Fruit fly (Drosophila melanogaster): Measurements from ENCODE around the gene CG18417.
A peak's percentile ranks its signal among the peaks of the same experiment; 100 is the strongest.

Gene CG18417

dm6 chr3L:7359827-7360323 lies 40.0 kb upstream of the CG18417 start, which contains the start of gene pst (continued):
- peak; percentile 11 for TF ChIP-seq HmgZ (tag; optimal IDR thresholded peaks at IDR 0.05)
- TF ChIP-seq Elba2 (GFP tag; optimal IDR thresholded peaks at IDR 0.05) = no peak
- no peak for TF ChIP-seq CG8089 (GFP tag; optimal IDR thresholded peaks at IDR 0.05)
- TF ChIP-seq Tbp (GFP tag; optimal IDR thresholded peaks at IDR 0.05) = no peak
- no peak for TF ChIP-seq Dll (GFP tag; IDR thresholded peaks at IDR 0.05; ENCODE audit: partially characterized antibody)
- no peak for TF ChIP-seq btn (GFP tag; optimal IDR thresholded peaks at IDR 0.05)
- TF ChIP-seq trh (GFP tag; optimal IDR thresholded peaks at IDR 0.05) = no peak
- TF ChIP-seq CG1792 (GFP tag; optimal IDR thresholded peaks at IDR 0.05) = no peak
- TF ChIP-seq CG11456 (GFP tag; IDR thresholded peaks at IDR 0.05) = peak; percentile 60; the same call in 1 of the 3 replicates
- TF ChIP-seq Scr (GFP tag; IDR thresholded peaks at IDR 0.05; ENCODE audit: partially characterized antibody) = no peak
- no peak; the same call in 2 of the 3 replicates for TF ChIP-seq so (GFP tag; IDR thresholded peaks at IDR 0.05)
- TF ChIP-seq YL-1 (GFP tag; optimal IDR thresholded peaks at IDR 0.05) = no peak
- 0 out of 3 replicates have a peak, but pooled peaks have one; percentile 29 for TF ChIP-seq CG11695 (GFP tag; IDR thresholded peaks at IDR 0.05)
- no peak for TF ChIP-seq ro (GFP tag; IDR thresholded peaks at IDR 0.05)
- no peak for TF ChIP-seq sqz (GFP tag; optimal IDR thresholded peaks at IDR 0.05)
- no peak for TF ChIP-seq Oaz (GFP tag; IDR thresholded peaks at IDR 0.05)
- no peak for TF ChIP-seq CG18262 (tag; optimal IDR thresholded peaks at IDR 0.05)
- no peak for TF ChIP-seq CG2129 (GFP tag; IDR thresholded peaks at IDR 0.05; ENCODE audit: partially characterized antibody)
- TF ChIP-seq ftz-f1 (GFP tag; optimal IDR thresholded peaks at IDR 0.05) = no peak
- no peak for TF ChIP-seq CG8359 (GFP tag; optimal IDR thresholded peaks at IDR 0.05; ENCODE audit: borderline replicate concordance)
- TF ChIP-seq klu (GFP tag; IDR thresholded peaks at IDR 0.05) = no peak
- no peak for TF ChIP-seq tio (GFP tag; optimal IDR thresholded peaks at IDR 0.05)
- no peak for TF ChIP-seq BEAF-32 (GFP tag; optimal IDR thresholded peaks at IDR 0.05)
- no peak for TF ChIP-seq gcm2 (GFP tag; optimal IDR thresholded peaks at IDR 0.05)
- TF ChIP-seq CG1602 (GFP tag; optimal IDR thresholded peaks at IDR 0.05) = no peak
- TF ChIP-seq sc (optimal IDR thresholded peaks at IDR 0.05) = no peak
- no peak for TF ChIP-seq sc (GFP tag; optimal IDR thresholded peaks at IDR 0.05)
- TF ChIP-seq pum (GFP tag; optimal IDR thresholded peaks at IDR 0.05) = no peak
- TF ChIP-seq Ssrp (tag; optimal IDR thresholded peaks at IDR 0.05) = no peak
- TF ChIP-seq CG18476 (GFP tag; optimal IDR thresholded peaks at IDR 0.05) = no peak
- peak; percentile 21 for TF ChIP-seq Asciz (GFP tag; optimal IDR thresholded peaks at IDR 0.05)
- peak; percentile 17 for TF ChIP-seq MTF-1 (GFP tag; optimal IDR thresholded peaks at IDR 0.05; ENCODE audit: borderline replicate concordance)
- peak; percentile 67 for TF ChIP-seq CoRest (tag; optimal IDR thresholded peaks at IDR 0.05)
- no peak for TF ChIP-seq pzg (GFP tag; optimal IDR thresholded peaks at IDR 0.05)
- no peak for TF ChIP-seq BtbVII (GFP tag; optimal IDR thresholded peaks at IDR 0.05)
- no peak for TF ChIP-seq Doc2 (GFP tag; IDR thresholded peaks at IDR 0.05)
- TF ChIP-seq CG11723 (GFP tag; optimal IDR thresholded peaks at IDR 0.05) = no peak
- TF ChIP-seq Bteb2 (GFP tag; optimal IDR thresholded peaks at IDR 0.05) = no peak
- TF ChIP-seq fu2 (GFP tag; optimal IDR thresholded peaks at IDR 0.05) = no peak
- no peak for TF ChIP-seq CG9437 (GFP tag; optimal IDR thresholded peaks at IDR 0.05)
- TF ChIP-seq tll (GFP tag; optimal IDR thresholded peaks at IDR 0.05) = no peak
- TF ChIP-seq Dad (GFP tag; optimal IDR thresholded peaks at IDR 0.05) = no peak
- TF ChIP-seq CG32772 (GFP tag; IDR thresholded peaks at IDR 0.05) = no peak
- TF ChIP-seq CG31224 (GFP tag; IDR thresholded peaks at IDR 0.05) = no peak
- TF ChIP-seq kah (GFP tag; optimal IDR thresholded peaks at IDR 0.05) = no peak
- no peak for TF ChIP-seq hth (optimal IDR thresholded peaks at IDR 0.05)
- TF ChIP-seq Hmr (GFP tag; optimal IDR thresholded peaks at IDR 0.05) = peak; percentile 60
- TF ChIP-seq ham (GFP tag; IDR thresholded peaks at IDR 0.05) = no peak
- no peak for TF ChIP-seq Stat92E (GFP tag; optimal IDR thresholded peaks at IDR 0.05)
- TF ChIP-seq Neu2 (GFP tag; optimal IDR thresholded peaks at IDR 0.05; ENCODE audit: borderline replicate concordance) = no peak
- TF ChIP-seq lola (GFP tag; optimal IDR thresholded peaks at IDR 0.05) = no peak

All from whole organism, embryonic.